Worm (Caenorhabditis elegans) whole organism, L1 larva: ENCODE results near the gene nhr-87.

ENCODE experiments used
- ama-1 ChIP-seq: fragments of 150-350 bp; optimal IDR thresholded peaks from 2 replicates; lab custom pipeline; 2014
- ces-1 ChIP-seq: fragments of 150-350 bp; optimal IDR thresholded peaks from 2 replicates; lab custom pipeline; 2014; ENCODE audit warnings: missing biosample characterization, missing genetic modification reagents, missing genetic modification characterization
- elt-2 ChIP-seq: sonication (generic microtip); optimal IDR thresholded peaks from 2 replicates; lab custom pipeline; 2016; ENCODE audit warnings: missing genetic modification characterization, mild to moderate bottlenecking, inconsistent platforms, missing compliant biosample characterization, missing genetic modification reagents
- elt-3 ChIP-seq, 6 experiments: fragments of 150-350 bp in 1 of 6; sonication (generic microtip); optimal IDR thresholded peaks; 2 replicates each; lab custom pipeline; 2017 to 2018; ENCODE audit warnings: missing biosample characterization in 6 of 6, missing genetic modification characterization in 6 of 6, inconsistent platforms in 1 of 6
- lin-13 ChIP-seq: fragments of 150-350 bp; optimal IDR thresholded peaks from 2 replicates; lab custom pipeline; 2014; ENCODE audit warnings: missing biosample characterization, missing genetic modification reagents, missing genetic modification characterization
- nhr-12 ChIP-seq: sonication (generic microtip); optimal IDR thresholded peaks from 2 replicates; lab custom pipeline; 2017; ENCODE audit warnings: missing biosample characterization, missing genetic modification characterization
- nhr-237 ChIP-seq: fragments of 150-350 bp; optimal IDR thresholded peaks from 2 replicates; lab custom pipeline; 2014; ENCODE audit warnings: missing biosample characterization, missing genetic modification characterization
- nhr-77 ChIP-seq: fragments of 150-350 bp; optimal IDR thresholded peaks from 2 replicates; lab custom pipeline; 2014; ENCODE audit warnings: missing biosample characterization, missing genetic modification characterization
- pag-3 ChIP-seq: sonication (generic microtip); optimal IDR thresholded peaks from 2 replicates; lab custom pipeline; 2017; ENCODE audit warnings: missing genetic modification characterization, mild to moderate bottlenecking, missing compliant biosample characterization, antibody characterized with exemption, borderline replicate concordance; ENCODE audit not compliant: insufficient read depth
- snpc-4 ChIP-seq: fragments of 150-350 bp; optimal IDR thresholded peaks from 2 replicates; lab custom pipeline; 2014; ENCODE audit warnings: missing biosample characterization, missing genetic modification characterization
- tbx-2 ChIP-seq: sonication (generic microtip); optimal IDR thresholded peaks from 2 replicates; lab custom pipeline; 2016; ENCODE audit warnings: missing genetic modification characterization, missing compliant biosample characterization
- unc-130 ChIP-seq: fragments of 150-350 bp; optimal IDR thresholded peaks from 2 replicates; lab custom pipeline; 2017; ENCODE audit warnings: missing biosample characterization, missing genetic modification characterization, inconsistent platforms
- unc-62 ChIP-seq: fragments of 150-350 bp; optimal IDR thresholded peaks from 2 replicates; lab custom pipeline; 2014; ENCODE audit warnings: missing biosample characterization, missing genetic modification reagents, missing genetic modification characterization

- TF ChIP-seq snpc-4 (no peak), elt-2 (no peak), unc-130 (tag; lab: Kevin White, UChicago) (no peak), unc-62 (GFP tag; lab: Kevin White, UChicago) (no peak), nhr-12 (tag; lab: Kevin White, UChicago) (no peak), elt-3 (tag; optimal IDR thresholded peaks at IDR 0.05; lab: Kevin White, UChicago) (no peak), nhr-237 (tag; lab: Kevin White, UChicago) (no peak), tbx-2 (tag; lab: Kevin White, UChicago) (no peak), nhr-77 (tag; lab: Kevin White, UChicago) (no peak), ama-1 (lab: Kevin White, UChicago) (no peak), pag-3 (no peak), lin-13 (GFP tag; lab: Kevin White, UChicago) (no peak), ces-1 (GFP tag; lab: Kevin White, UChicago) (no peak)
Observed at ce11 chrIV:1601357-1601756, 22.5 kb upstream of the nhr-87 start, which contains the start of gene set-23.
